Worm (Caenorhabditis elegans): Measurements from ENCODE around the gene rps-30.

- no peak for TF ChIP-seq ceh-90 (tag; optimal IDR thresholded peaks at IDR 0.05)
- no peak for TF ChIP-seq ama-1 (optimal IDR thresholded peaks at IDR 0.05)
- TF ChIP-seq pqm-1 (tag; optimal IDR thresholded peaks at IDR 0.05) = no peak
- TF ChIP-seq sup-37 (GFP tag; optimal IDR thresholded peaks at IDR 0.05) = no peak
- no peak for TF ChIP-seq dpl-1 (GFP tag; optimal IDR thresholded peaks at IDR 0.05)
- TF ChIP-seq nhr-12 (tag; optimal IDR thresholded peaks at IDR 0.05) = no peak
- no peak for TF ChIP-seq nhr-11 (tag; optimal IDR thresholded peaks at IDR 0.05)
- no peak for TF ChIP-seq lir-3 (tag; optimal IDR thresholded peaks at IDR 0.05; ENCODE audit: poor library complexity)
Observed at ce11 chrV:7737710-7738109, 38.7 kb upstream of the rps-30 start, which contains the start of gene srr-9.

All from whole organism, L1 larva.